Fruit fly (Drosophila melanogaster): ENCODE measurements around the gene Zasp66.

The Zasp66 gene

DNA sequence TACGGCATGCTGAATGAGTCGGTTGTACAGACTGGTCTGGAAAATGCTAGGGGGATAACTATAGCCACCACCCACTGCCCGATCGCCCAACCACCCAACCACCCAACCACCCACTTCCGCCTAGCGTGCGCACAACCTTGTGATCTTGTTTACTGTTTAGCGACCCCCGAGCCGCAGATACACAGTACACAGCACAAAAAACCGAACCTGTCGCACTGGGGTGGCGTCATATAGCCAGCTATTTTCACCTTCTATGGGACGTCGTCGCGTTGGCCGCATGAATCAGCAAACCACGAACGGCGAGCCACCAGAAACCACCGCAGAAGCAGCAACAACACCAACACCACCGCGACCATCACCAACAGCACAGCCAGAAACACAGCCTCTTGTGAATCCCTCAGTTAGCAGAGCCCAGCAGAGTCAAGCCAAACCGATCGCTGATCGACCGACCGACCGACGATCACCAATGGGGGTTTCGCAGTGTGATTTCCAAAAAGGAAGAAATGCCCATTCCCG is 50.9 kb downstream of the Zasp66 start:
- no peak for TF ChIP-seq tj (GFP tag; optimal IDR thresholded peaks at IDR 0.05)
- no peak for TF ChIP-seq pad (GFP tag; optimal IDR thresholded peaks at IDR 0.05)
- TF ChIP-seq CG11617 (GFP tag; optimal IDR thresholded peaks at IDR 0.05), result no peak
- TF ChIP-seq CG12768 (GFP tag; optimal IDR thresholded peaks at IDR 0.05), result peak; percentile 63
- no peak for TF ChIP-seq CG33017 (tag; optimal IDR thresholded peaks at IDR 0.05)
- no peak for TF ChIP-seq cic (GFP tag; optimal IDR thresholded peaks at IDR 0.05)
- TF ChIP-seq Clk (GFP tag; optimal IDR thresholded peaks at IDR 0.05), result no peak
- peak; percentile 31 for TF ChIP-seq Hr96 (GFP tag; optimal IDR thresholded peaks at IDR 0.05)
- no peak for TF ChIP-seq Crg-1 (GFP tag; optimal IDR thresholded peaks at IDR 0.05)
- TF ChIP-seq CG5204 (GFP tag; optimal IDR thresholded peaks at IDR 0.05), result no peak
- TF ChIP-seq kay (GFP tag; ENCODE audit: borderline replicate concordance), result no peak

DNA sequence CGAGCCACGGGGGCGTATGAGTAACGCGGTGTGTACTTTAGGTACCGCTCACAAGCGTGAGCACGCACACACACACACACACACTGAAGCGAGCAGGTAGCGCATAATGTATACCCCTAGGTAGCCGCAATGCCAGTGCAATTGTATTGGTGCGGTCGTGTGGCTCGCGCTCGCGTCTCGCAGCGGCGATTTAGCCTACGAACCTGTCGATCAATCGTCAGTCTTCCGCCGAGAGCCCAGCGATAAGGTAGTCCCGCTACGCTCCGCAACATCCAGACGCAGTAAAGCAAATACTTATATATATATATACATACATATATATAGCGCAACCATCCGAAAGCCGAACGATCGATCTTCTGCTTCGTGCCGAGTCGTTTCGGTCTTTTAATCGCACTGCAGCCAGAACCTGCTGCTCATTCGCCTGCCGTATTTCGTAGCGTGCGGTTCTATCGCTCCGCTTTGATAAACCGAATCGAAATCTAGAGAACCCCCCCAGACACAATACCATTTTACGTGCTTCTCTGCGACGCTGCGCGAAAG is 51.4 kb downstream of the Zasp66 start, which contains the start of gene hry:
hry (plus strand) TSS at position 215 of the 540 bp plus-strand sequence.
- peak; percentile 37 for TF ChIP-seq CG7045 (GFP tag; optimal IDR thresholded peaks at IDR 0.05)
- peak; percentile 64 for TF ChIP-seq Mnt (GFP tag; optimal IDR thresholded peaks at IDR 0.05)
- peak; percentile 67 for TF ChIP-seq toe (GFP tag; optimal IDR thresholded peaks at IDR 0.05)
- TF ChIP-seq bab1 (GFP tag; optimal IDR thresholded peaks at IDR 0.05), result peak; percentile 94
- peak; percentile 33 for TF ChIP-seq CG1620 (GFP tag; optimal IDR thresholded peaks at IDR 0.05)
- peak; percentile 20 for TF ChIP-seq Clk (GFP tag; optimal IDR thresholded peaks at IDR 0.05)
- peak; percentile 9 for TF ChIP-seq ovo (GFP tag; optimal IDR thresholded peaks at IDR 0.05)
- peak in 1 of 2 experiments; percentile 38 for TF ChIP-seq cnc (optimal IDR thresholded peaks at IDR 0.05)
- TF ChIP-seq Hr96 (GFP tag; optimal IDR thresholded peaks at IDR 0.05), result peak; percentile 18
- peak; percentile 67 for TF ChIP-seq CG7101 (tag; optimal IDR thresholded peaks at IDR 0.05)
- TF ChIP-seq pad (GFP tag; optimal IDR thresholded peaks at IDR 0.05), result peak; percentile 59
- TF ChIP-seq cic (GFP tag; optimal IDR thresholded peaks at IDR 0.05), result peak; percentile 85
- peak; percentile 59 for TF ChIP-seq CG33017 (tag; optimal IDR thresholded peaks at IDR 0.05)
- peak; percentile 58 for TF ChIP-seq CG14711 (tag; optimal IDR thresholded peaks at IDR 0.05)
- TF ChIP-seq kay (GFP tag; ENCODE audit: borderline replicate concordance), result peak; percentile 99
- peak; percentile 72 for TF ChIP-seq tj (GFP tag; optimal IDR thresholded peaks at IDR 0.05)
- peak; percentile 64 for TF ChIP-seq CG12768 (GFP tag; optimal IDR thresholded peaks at IDR 0.05)
- TF ChIP-seq CG11617 (GFP tag; optimal IDR thresholded peaks at IDR 0.05), result peak; percentile 71
- no peak for TF ChIP-seq Crg-1 (GFP tag; optimal IDR thresholded peaks at IDR 0.05)
- TF ChIP-seq CG5204 (GFP tag; optimal IDR thresholded peaks at IDR 0.05), result no peak

DNA sequence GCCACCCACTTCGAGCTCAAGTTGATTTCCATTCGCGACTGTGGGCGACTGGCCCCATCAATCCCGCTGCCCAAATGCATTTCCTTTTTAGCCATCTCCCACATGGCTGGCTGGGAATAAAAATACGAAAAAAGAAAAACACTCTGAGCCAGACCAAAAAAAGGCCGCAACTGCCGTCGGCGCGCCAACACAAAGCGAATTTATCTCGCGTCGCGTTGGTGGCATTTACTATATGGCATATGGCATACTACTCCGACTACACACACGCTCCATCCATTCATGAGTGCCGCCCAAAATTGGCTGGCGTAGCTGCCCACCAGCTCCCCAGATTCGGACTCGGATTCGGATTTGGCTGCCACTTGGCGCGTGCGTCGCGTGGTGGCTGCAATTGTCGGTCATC is 52.3 kb downstream of the Zasp66 start:
- TF ChIP-seq toe (GFP tag; optimal IDR thresholded peaks at IDR 0.05) (peak; percentile 30), CG5204 (GFP tag; optimal IDR thresholded peaks at IDR 0.05) (no peak)

DNA sequence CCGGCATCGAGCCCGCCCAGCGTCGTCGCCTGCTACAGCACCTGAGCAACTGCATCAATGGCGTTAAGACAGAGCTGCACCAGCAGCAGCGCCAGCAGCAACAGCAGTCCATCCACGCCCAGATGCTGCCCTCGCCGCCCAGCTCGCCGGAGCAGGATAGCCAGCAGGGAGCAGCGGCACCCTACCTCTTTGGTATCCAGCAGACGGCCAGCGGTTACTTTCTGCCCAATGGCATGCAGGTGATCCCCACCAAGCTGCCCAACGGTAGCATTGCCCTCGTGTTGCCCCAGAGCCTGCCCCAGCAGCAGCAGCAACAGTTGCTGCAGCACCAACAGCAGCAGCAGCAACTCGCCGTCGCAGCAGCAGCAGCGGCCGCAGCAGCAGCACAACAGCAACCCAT is 53.6 kb downstream of the Zasp66 start:
- TF ChIP-seq Hr96 (GFP tag; optimal IDR thresholded peaks at IDR 0.05) (no peak), Crg-1 (GFP tag; optimal IDR thresholded peaks at IDR 0.05) (no peak), CG1620 (GFP tag; optimal IDR thresholded peaks at IDR 0.05) (no peak), toe (GFP tag; optimal IDR thresholded peaks at IDR 0.05) (no peak), pad (GFP tag; optimal IDR thresholded peaks at IDR 0.05) (no peak), cnc (optimal IDR thresholded peaks at IDR 0.05) (no peak), CG14711 (tag; optimal IDR thresholded peaks at IDR 0.05) (no peak), tj (GFP tag; optimal IDR thresholded peaks at IDR 0.05) (no peak), CG12768 (GFP tag; optimal IDR thresholded peaks at IDR 0.05) (no peak), CG7045 (GFP tag; optimal IDR thresholded peaks at IDR 0.05) (no peak), CG7101 (tag; optimal IDR thresholded peaks at IDR 0.05) (no peak), cic (GFP tag; optimal IDR thresholded peaks at IDR 0.05) (no peak), CG33017 (tag; optimal IDR thresholded peaks at IDR 0.05) (no peak), CG11617 (GFP tag; optimal IDR thresholded peaks at IDR 0.05) (no peak), kay (GFP tag; ENCODE audit: borderline replicate concordance) (no peak)

DNA sequence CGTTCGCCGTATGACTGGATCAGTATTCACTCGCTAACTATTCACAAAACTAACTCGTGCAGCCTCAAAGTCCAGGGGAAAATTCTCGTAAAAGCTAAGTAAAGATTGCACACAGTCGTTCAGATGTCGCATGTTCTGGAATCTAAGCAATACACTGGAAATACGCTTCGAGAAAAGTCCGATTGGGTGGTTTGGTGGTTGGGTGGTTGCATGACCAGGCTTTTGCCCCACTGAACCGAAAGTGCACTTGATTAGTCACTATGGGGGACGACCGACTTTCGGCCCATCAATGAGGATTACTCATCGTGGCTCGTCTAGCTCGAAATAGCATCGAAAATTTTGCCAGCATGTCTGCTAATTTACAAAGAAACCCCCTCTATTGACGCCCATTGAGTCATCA is 56.2 kb downstream of the Zasp66 start:
- no peak for TF ChIP-seq pad (GFP tag; optimal IDR thresholded peaks at IDR 0.05)
- TF ChIP-seq kay (GFP tag; ENCODE audit: borderline replicate concordance), result peak; percentile 50

DNA sequence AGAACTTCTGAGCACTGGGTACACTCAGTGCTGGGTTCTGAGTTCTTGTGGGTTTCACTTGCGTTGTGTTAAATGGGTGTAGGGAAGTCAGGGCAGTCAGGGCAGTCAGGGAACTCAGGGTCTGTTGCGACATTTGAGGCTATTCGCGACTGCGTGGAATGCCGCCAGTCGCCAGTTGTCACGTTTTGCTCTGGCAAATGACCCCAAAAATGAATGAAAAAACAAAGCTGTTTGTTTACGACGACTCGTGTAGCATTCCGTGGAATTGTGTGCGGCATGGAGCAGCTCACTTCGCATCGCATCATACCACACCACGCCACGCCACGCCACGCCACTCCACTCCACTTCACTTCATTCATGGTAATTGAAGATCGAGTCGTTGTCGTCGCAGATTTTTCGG is 57.1 kb downstream of the Zasp66 start:
- no peak for TF ChIP-seq Crg-1 (GFP tag; optimal IDR thresholded peaks at IDR 0.05)
- TF ChIP-seq tj (GFP tag; optimal IDR thresholded peaks at IDR 0.05), result peak; percentile 26
- peak; percentile 43 for TF ChIP-seq bab1 (GFP tag; optimal IDR thresholded peaks at IDR 0.05)

DNA sequence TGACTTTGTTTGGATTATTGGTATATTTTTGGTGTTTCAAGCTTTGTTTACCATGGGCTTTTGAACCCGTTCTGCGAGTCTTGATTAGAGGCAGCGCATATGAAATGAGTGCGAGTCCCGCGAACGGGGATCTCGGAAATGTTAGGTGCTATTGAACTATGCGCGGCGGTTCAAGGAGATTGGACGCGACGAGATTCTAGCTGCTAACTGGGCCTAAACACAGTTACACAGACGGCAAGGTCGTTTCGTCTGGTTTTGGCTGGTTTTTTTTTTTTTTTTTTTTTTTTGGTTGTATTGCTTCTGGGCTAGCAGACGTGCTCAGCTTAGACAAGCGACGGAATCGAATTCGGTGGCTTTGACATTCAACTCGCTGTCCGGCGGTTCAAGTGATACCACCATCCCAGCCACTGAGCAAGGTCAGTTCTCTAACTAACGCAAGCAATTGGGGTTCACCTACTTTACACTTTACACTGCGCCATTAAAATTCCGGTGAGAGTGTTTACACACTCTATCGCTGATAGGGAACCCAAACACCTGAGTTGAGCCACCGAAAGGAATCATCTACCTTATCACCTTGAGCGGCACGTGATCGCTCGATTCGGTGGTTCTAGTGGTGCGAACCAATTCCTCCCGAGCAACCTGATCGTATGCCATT is 57.9 kb downstream of the Zasp66 start:
- TF ChIP-seq cic (GFP tag; optimal IDR thresholded peaks at IDR 0.05), result no peak
- TF ChIP-seq cnc (optimal IDR thresholded peaks at IDR 0.05), result no peak
- TF ChIP-seq pad (GFP tag; optimal IDR thresholded peaks at IDR 0.05), result no peak
- TF ChIP-seq toe (GFP tag; optimal IDR thresholded peaks at IDR 0.05), result no peak
- TF ChIP-seq Crg-1 (GFP tag; optimal IDR thresholded peaks at IDR 0.05), result no peak
- no peak for TF ChIP-seq CG5204 (GFP tag; optimal IDR thresholded peaks at IDR 0.05)
- TF ChIP-seq CG11617 (GFP tag; optimal IDR thresholded peaks at IDR 0.05), result no peak
- TF ChIP-seq CG7101 (tag; optimal IDR thresholded peaks at IDR 0.05), result no peak
- no peak for TF ChIP-seq kay (GFP tag; ENCODE audit: borderline replicate concordance)
- no peak for TF ChIP-seq CG1620 (GFP tag; optimal IDR thresholded peaks at IDR 0.05)
- no peak for TF ChIP-seq Mnt (GFP tag; optimal IDR thresholded peaks at IDR 0.05)
- TF ChIP-seq CG14711 (tag; optimal IDR thresholded peaks at IDR 0.05), result no peak
- no peak for TF ChIP-seq tj (GFP tag; optimal IDR thresholded peaks at IDR 0.05)
- TF ChIP-seq Hr96 (GFP tag; optimal IDR thresholded peaks at IDR 0.05), result no peak
- TF ChIP-seq CG7045 (GFP tag; optimal IDR thresholded peaks at IDR 0.05), result no peak
